Worm (Caenorhabditis elegans) whole organism, L1 larva: ENCODE data around the gene fbxb-3.
A peak's percentile ranks its signal among the peaks of the same experiment; 100 is the strongest.

Experiments used
- ces-1 ChIP-seq: fragments of 150-350 bp; optimal IDR thresholded peaks from 2 replicates; lab custom pipeline; 2014; ENCODE audit warnings: missing biosample characterization, missing genetic modification reagents, missing genetic modification characterization
- dpl-1 ChIP-seq, 3 experiments: fragments of 150-350 bp in 2 of 3; sonication (generic microtip) in 1 of 3; optimal IDR thresholded peaks; 2 replicates each; lab custom pipeline; 2014 to 2017; ENCODE audit warnings: missing biosample characterization in 3 of 3, missing genetic modification characterization in 3 of 3, missing genetic modification reagents in 3 of 3
- elt-2 ChIP-seq: sonication (generic microtip); optimal IDR thresholded peaks from 2 replicates; lab custom pipeline; 2016; ENCODE audit warnings: missing genetic modification characterization, mild to moderate bottlenecking, inconsistent platforms, missing compliant biosample characterization, missing genetic modification reagents
- lin-13 ChIP-seq: fragments of 150-350 bp; optimal IDR thresholded peaks from 2 replicates; lab custom pipeline; 2014; ENCODE audit warnings: missing biosample characterization, missing genetic modification reagents, missing genetic modification characterization
- lin-35 ChIP-seq, 2 experiments: fragments of 150-350 bp; optimal IDR thresholded peaks; 2 replicates each; lab custom pipeline; 2014; ENCODE audit warnings: missing biosample characterization in 2 of 2, missing genetic modification characterization in 2 of 2, missing genetic modification reagents in 2 of 2
- lin-39 ChIP-seq: fragments of 150-350 bp; optimal IDR thresholded peaks from 2 replicates; lab custom pipeline; 2014; ENCODE audit warnings: missing biosample characterization, missing genetic modification reagents, missing genetic modification characterization
- pqm-1 ChIP-seq: sonication (generic microtip); optimal IDR thresholded peaks from 3 replicates; lab custom pipeline; 2017; ENCODE audit warnings: missing biosample characterization, missing genetic modification characterization
- swsn-7 ChIP-seq: sonication (generic microtip); optimal IDR thresholded peaks from 2 replicates; lab custom pipeline; 2016; ENCODE audit warnings: missing genetic modification characterization, missing compliant biosample characterization
- unc-130 ChIP-seq: fragments of 150-350 bp; optimal IDR thresholded peaks from 2 replicates; lab custom pipeline; 2017; ENCODE audit warnings: missing biosample characterization, missing genetic modification characterization, inconsistent platforms
- unc-62 ChIP-seq: fragments of 150-350 bp; optimal IDR thresholded peaks from 2 replicates; lab custom pipeline; 2014; ENCODE audit warnings: missing biosample characterization, missing genetic modification reagents, missing genetic modification characterization
- zip-4 ChIP-seq: fragments of 200-800 bp; sonication (Bioruptor generic); optimal IDR thresholded peaks from 2 replicates; lab custom pipeline; 2018; ENCODE audit warnings: mild to moderate bottlenecking, missing genetic modification characterization, moderate library complexity, missing compliant biosample characterization

ce11 chrIV:11857159-11857565 lies 18.4 kb downstream of the fbxb-3 start:
- TF ChIP-seq dpl-1 (GFP tag; optimal IDR thresholded peaks at IDR 0.05; lab: Kevin White, UChicago) (peak; percentile 9 to 63 (median 51)), unc-62 (GFP tag; lab: Kevin White, UChicago) (no peak), swsn-7 (tag; lab: Kevin White, UChicago) (peak; percentile 68), unc-130 (peak; percentile 70), lin-35 (GFP tag; optimal IDR thresholded peaks at IDR 0.05; lab: Kevin White, UChicago) (peak; percentile 48 to 68), lin-39 (tag; lab: Kevin White, UChicago) (no peak), pqm-1 (no peak), zip-4 (GFP tag; lab: Kevin White, UChicago) (no peak), elt-2 (tag; lab: Kevin White, UChicago) (no peak), lin-13 (GFP tag; lab: Kevin White, UChicago) (peak; percentile 44), ces-1 (GFP tag; lab: Kevin White, UChicago) (no peak)
